Worm (Caenorhabditis elegans) whole organism, L2 larva: ENCODE data around the gene arx-6.
A peak's percentile ranks its signal among the peaks of the same experiment; 100 is the strongest.

ENCODE experiments used
- C34F6.9 ChIP-seq: fragments of 150-350 bp; optimal IDR thresholded peaks from 2 replicates; lab custom pipeline; 2014; ENCODE audit warnings: missing biosample characterization, missing genetic modification characterization
- F13H6.1 ChIP-seq: sonication (generic microtip); optimal IDR thresholded peaks from 2 replicates; lab custom pipeline; 2016; ENCODE audit warnings: missing genetic modification characterization, missing compliant biosample characterization
- R02D3.7 ChIP-seq: fragments of 150-350 bp; optimal IDR thresholded peaks from 2 replicates; lab custom pipeline; 2014; ENCODE audit warnings: missing biosample characterization, missing genetic modification characterization
- Y55F3AM.14 ChIP-seq: fragments of 200-800 bp; sonication (Bioruptor generic); optimal IDR thresholded peaks from 2 replicates; lab custom pipeline; 2018; ENCODE audit warnings: mild to moderate bottlenecking, missing genetic modification characterization, missing compliant biosample characterization
- ZK546.5 ChIP-seq: sonication (generic microtip); optimal IDR thresholded peaks from 2 replicates; lab custom pipeline; 2017; ENCODE audit warnings: missing biosample characterization, missing genetic modification characterization
- alr-1 ChIP-seq: fragments of 150-350 bp; optimal IDR thresholded peaks from 2 replicates; lab custom pipeline; 2014; ENCODE audit warnings: missing biosample characterization, missing genetic modification characterization
- aly-2 ChIP-seq: fragments of 150-350 bp; optimal IDR thresholded peaks from 2 replicates; lab custom pipeline; 2014; ENCODE audit warnings: missing biosample characterization, missing genetic modification characterization
- ama-1 ChIP-seq: fragments of 150-350 bp; optimal IDR thresholded peaks from 2 replicates; lab custom pipeline; 2018; ENCODE audit warnings: inconsistent platforms
- ceh-16 ChIP-seq: fragments of 150-350 bp; optimal IDR thresholded peaks from 2 replicates; lab custom pipeline; 2014; ENCODE audit warnings: missing biosample characterization, missing genetic modification characterization
- ceh-82 ChIP-seq: fragments of 150-350 bp; optimal IDR thresholded peaks from 2 replicates; lab custom pipeline; 2014; ENCODE audit warnings: missing biosample characterization, missing genetic modification characterization
- crh-2 ChIP-seq: sonication (generic microtip); optimal IDR thresholded peaks from 2 replicates; lab custom pipeline; 2017; ENCODE audit warnings: missing biosample characterization, missing genetic modification characterization
- elt-3 ChIP-seq: sonication (generic microtip); optimal IDR thresholded peaks from 2 replicates; lab custom pipeline; 2017; ENCODE audit warnings: missing biosample characterization, missing genetic modification characterization
- fos-1 ChIP-seq: fragments of 150-350 bp; optimal IDR thresholded peaks from 2 replicates; lab custom pipeline; 2014; ENCODE audit warnings: missing biosample characterization, missing genetic modification characterization
- gmeb-1 ChIP-seq: fragments of 150-350 bp; optimal IDR thresholded peaks from 2 replicates; lab custom pipeline; 2014; ENCODE audit warnings: missing biosample characterization, missing genetic modification characterization
- lin-13 ChIP-seq: fragments of 150-350 bp; optimal IDR thresholded peaks from 2 replicates; lab custom pipeline; 2014; ENCODE audit warnings: missing biosample characterization, missing genetic modification reagents, missing genetic modification characterization
- lsy-2 ChIP-seq, 2 experiments: fragments of 150-350 bp in 1 of 2; sonication (generic microtip) in 1 of 2; optimal IDR thresholded peaks; 2 replicates each; lab custom pipeline; 2014 to 2017; ENCODE audit warnings: missing biosample characterization in 2 of 2, missing genetic modification characterization in 2 of 2
- mab-5 ChIP-seq: fragments of 150-350 bp; optimal IDR thresholded peaks from 2 replicates; lab custom pipeline; 2014; ENCODE audit warnings: missing biosample characterization, missing genetic modification characterization
- mdl-1 ChIP-seq, 2 experiments: fragments of 150-350 bp in 1 of 2; sonication (generic microtip) in 1 of 2; optimal IDR thresholded peaks; 2 replicates each; lab custom pipeline; 2017; ENCODE audit warnings: missing biosample characterization in 2 of 2, missing genetic modification characterization in 2 of 2
- nhr-10 ChIP-seq: sonication (generic microtip); optimal IDR thresholded peaks from 2 replicates; lab custom pipeline; 2017; ENCODE audit warnings: missing biosample characterization, missing genetic modification characterization
- nhr-11 ChIP-seq: fragments of 150-350 bp; optimal IDR thresholded peaks from 2 replicates; lab custom pipeline; 2014; ENCODE audit warnings: missing biosample characterization, missing genetic modification characterization
- nhr-12 ChIP-seq: fragments of 150-350 bp; optimal IDR thresholded peaks from 2 replicates; lab custom pipeline; 2014; ENCODE audit warnings: missing biosample characterization, missing genetic modification characterization
- nhr-129 ChIP-seq: fragments of 150-350 bp; optimal IDR thresholded peaks from 2 replicates; lab custom pipeline; 2014; ENCODE audit warnings: missing biosample characterization, missing genetic modification characterization
- nhr-21 ChIP-seq: fragments of 150-350 bp; optimal IDR thresholded peaks from 2 replicates; lab custom pipeline; 2014; ENCODE audit warnings: missing biosample characterization, missing genetic modification characterization
- nhr-23 ChIP-seq: fragments of 150-350 bp; optimal IDR thresholded peaks from 2 replicates; lab custom pipeline; 2014; ENCODE audit warnings: missing biosample characterization, missing genetic modification reagents, missing genetic modification characterization
- nhr-237 ChIP-seq: fragments of 150-350 bp; optimal IDR thresholded peaks from 2 replicates; lab custom pipeline; 2014; ENCODE audit warnings: missing biosample characterization, missing genetic modification characterization
- nhr-25 ChIP-seq: fragments of 150-350 bp; sonication (generic microtip); optimal IDR thresholded peaks from 3 replicates; lab custom pipeline; 2014; ENCODE audit warnings: missing biosample characterization, missing genetic modification characterization
- peb-1 ChIP-seq: fragments of 150-350 bp; optimal IDR thresholded peaks from 2 replicates; lab custom pipeline; 2014; ENCODE audit warnings: missing biosample characterization, missing genetic modification characterization
- skn-1 ChIP-seq: sonication (generic microtip); optimal IDR thresholded peaks from 2 replicates; lab custom pipeline; 2017; ENCODE audit warnings: missing biosample characterization, missing genetic modification characterization
- sma-3 ChIP-seq: sonication (generic microtip); optimal IDR thresholded peaks from 2 replicates; lab custom pipeline; 2016; ENCODE audit warnings: missing genetic modification reagents, missing genetic modification characterization, missing compliant biosample characterization
- sma-9 ChIP-seq, 2 experiments: fragments of 150-350 bp in 1 of 2; sonication (generic microtip) in 1 of 2; optimal IDR thresholded peaks; 2 replicates each; lab custom pipeline; 2014 to 2016; ENCODE audit warnings: missing genetic modification characterization in 2 of 2, mild to moderate bottlenecking in 1 of 2, missing biosample characterization in 1 of 2, missing compliant biosample characterization in 1 of 2, missing genetic modification reagents in 1 of 2, moderate library complexity in 1 of 2
- snpc-4 ChIP-seq: fragments of 150-350 bp; optimal IDR thresholded peaks from 2 replicates; lab custom pipeline; 2014; ENCODE audit warnings: missing biosample characterization, missing genetic modification characterization
- unc-55 ChIP-seq: fragments of 150-350 bp; sonication (generic microtip); optimal IDR thresholded peaks from 3 replicates; lab custom pipeline; 2014; ENCODE audit warnings: missing biosample characterization, missing genetic modification reagents, missing genetic modification characterization
- zag-1 ChIP-seq: fragments of 150-350 bp; optimal IDR thresholded peaks from 2 replicates; lab custom pipeline; 2014; ENCODE audit warnings: missing biosample characterization, missing genetic modification characterization
- ztf-11 ChIP-seq: sonication (generic microtip); optimal IDR thresholded peaks from 2 replicates; lab custom pipeline; 2017; ENCODE audit warnings: missing biosample characterization, missing genetic modification characterization
- ztf-4 ChIP-seq: fragments of 150-350 bp; optimal IDR thresholded peaks from 2 replicates; lab custom pipeline; 2014; ENCODE audit warnings: missing biosample characterization, missing genetic modification characterization

arx-6 gene

DNA sequence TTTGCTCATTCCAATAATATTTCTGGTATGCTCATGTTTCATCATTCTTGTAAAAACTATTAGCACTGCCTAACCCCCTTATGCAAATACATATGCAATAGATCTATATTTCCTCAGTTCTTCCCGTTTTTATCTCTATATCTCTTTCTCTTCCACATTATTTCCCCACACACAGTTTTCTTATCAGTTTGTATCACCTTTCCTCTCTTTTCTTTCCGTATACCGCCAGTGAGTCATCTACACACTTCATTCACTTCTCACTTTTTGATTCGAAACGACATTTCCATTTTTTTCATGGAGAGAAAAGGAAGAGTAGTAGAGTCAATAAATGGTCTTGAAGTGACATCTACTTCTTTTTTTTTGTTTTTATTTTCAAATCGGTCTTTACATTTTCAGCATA is 27.9 kb downstream of the arx-6 start:
- no peak for TF ChIP-seq lsy-2 (tag; optimal IDR thresholded peaks at IDR 0.05; lab: Kevin White, UChicago)
- TF ChIP-seq mdl-1 (tag; optimal IDR thresholded peaks at IDR 0.05; lab: Kevin White, UChicago), result no peak
- TF ChIP-seq gmeb-1 (tag; lab: Kevin White, UChicago), result peak; percentile 20
- peak; percentile 99 for TF ChIP-seq fos-1
- TF ChIP-seq peb-1 (tag; lab: Kevin White, UChicago), result no peak

- no peak for TF ChIP-seq alr-1 (tag; lab: Kevin White, UChicago)
- no peak for TF ChIP-seq ztf-11 (tag; lab: Kevin White, UChicago)
- TF ChIP-seq fos-1, result no peak
These were observed 28.4 kb downstream of the arx-6 start, which contains the start of gene rom-1 for ce11 chrIII:4906896-4907295. TSS of gene rom-1 (plus strand) at chrIII:4907196.

DNA sequence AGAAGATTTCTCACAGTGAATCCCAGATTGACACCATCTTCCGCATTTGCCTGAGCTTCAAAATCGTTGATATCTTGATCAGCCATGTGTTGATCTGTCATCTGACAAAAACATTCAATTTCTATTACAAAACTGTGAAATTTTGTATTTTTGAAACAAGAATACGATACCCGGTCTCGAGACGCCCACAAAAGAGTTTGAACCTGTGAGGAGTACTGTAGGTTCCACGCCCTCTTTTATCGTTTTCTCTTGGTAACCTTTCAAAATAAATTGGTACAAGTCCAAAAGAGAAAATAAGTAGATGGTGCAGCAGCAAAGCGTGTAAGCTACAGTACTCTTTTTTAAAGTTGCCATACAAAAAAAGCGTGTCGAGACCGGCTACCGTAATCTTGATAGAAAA is 31.5 kb downstream of the arx-6 start, which contains the start of gene F26F4.12:
TSS of gene F26F4.12 (minus strand) at position 101 of the 400 bp plus-strand sequence.
- TF ChIP-seq nhr-237 (tag; lab: Kevin White, UChicago), result no peak

DNA sequence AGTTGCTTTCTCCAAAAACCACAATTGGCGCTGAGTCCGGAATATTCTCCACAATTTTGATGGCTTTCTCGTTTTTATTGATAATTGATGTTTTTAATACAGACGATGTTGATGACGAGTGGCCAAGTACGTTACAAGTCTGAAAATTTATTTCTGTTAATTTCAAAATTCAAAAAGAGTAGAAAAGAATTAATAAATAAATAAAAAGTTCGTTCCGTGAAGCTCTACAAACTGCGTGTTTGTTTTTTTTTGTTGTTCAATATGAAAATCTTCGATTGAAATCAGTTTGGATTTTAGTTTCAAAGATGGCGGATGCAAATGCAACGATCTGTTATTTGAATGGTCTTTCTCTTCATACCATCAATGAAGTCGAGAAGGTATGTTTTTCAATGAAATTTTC is 32.5 kb downstream of the arx-6 start, which contains the start of gene F26F4.2:
TSS of gene F26F4.2 (plus strand) at position 301 of the 400 bp plus-strand sequence.
- no peak for TF ChIP-seq lsy-2 (tag; optimal IDR thresholded peaks at IDR 0.05; lab: Kevin White, UChicago)
- TF ChIP-seq F13H6.1, result no peak
- TF ChIP-seq gmeb-1 (tag; lab: Kevin White, UChicago), result no peak
- no peak for TF ChIP-seq zag-1 (tag; lab: Kevin White, UChicago)
- no peak for TF ChIP-seq ceh-16 (tag; lab: Kevin White, UChicago)
- TF ChIP-seq mab-5 (tag; lab: Kevin White, UChicago), result no peak
- no peak for TF ChIP-seq skn-1
- no peak for TF ChIP-seq nhr-21
- TF ChIP-seq R02D3.7 (tag; lab: Kevin White, UChicago), result no peak
- TF ChIP-seq crh-2 (tag; lab: Kevin White, UChicago), result no peak
- TF ChIP-seq sma-9 (GFP tag; optimal IDR thresholded peaks at IDR 0.05; lab: Kevin White, UChicago), result no peak
- no peak for TF ChIP-seq sma-9 (tag; optimal IDR thresholded peaks at IDR 0.05; lab: Kevin White, UChicago)
- TF ChIP-seq ztf-11 (tag; lab: Kevin White, UChicago), result no peak
- no peak for TF ChIP-seq nhr-23 (tag; lab: Kevin White, UChicago)
- TF ChIP-seq nhr-237 (tag; lab: Kevin White, UChicago), result no peak

DNA sequence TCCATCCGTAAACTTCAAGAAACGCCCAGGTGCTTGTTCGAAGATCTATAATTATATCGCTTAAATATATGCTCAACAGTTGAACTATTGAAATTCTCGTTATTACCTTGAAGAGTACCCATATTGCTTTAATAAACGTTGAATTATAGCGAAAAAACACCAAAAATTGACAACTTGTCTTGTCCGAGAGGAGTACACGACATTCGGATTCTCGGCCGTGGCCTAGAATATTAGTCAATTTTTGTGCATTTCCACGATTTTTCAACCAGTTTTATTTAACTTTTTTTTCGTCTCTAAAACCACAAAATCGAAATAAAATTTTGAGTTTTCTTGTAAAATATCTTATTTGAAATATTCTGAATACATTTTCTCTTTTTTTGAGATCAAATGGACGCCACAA is 33.9 kb downstream of the arx-6 start, which contains the start of the genes F26F4.9 and cee-1:
TSS of gene F26F4.9 (minus strand) at position 205 of the 400 bp plus-strand sequence.
TSS of gene cee-1 (plus strand) at position 383 of the 400 bp plus-strand sequence.
- TF ChIP-seq lin-13 (peak; percentile 41), fos-1 (peak; percentile 11), elt-3 (tag; lab: Kevin White, UChicago) (no peak), crh-2 (tag; lab: Kevin White, UChicago) (peak; percentile 66), aly-2 (tag; lab: Kevin White, UChicago) (no peak), R02D3.7 (tag; lab: Kevin White, UChicago) (no peak), ceh-82 (no peak), peb-1 (tag; lab: Kevin White, UChicago) (no peak), unc-55 (GFP tag; lab: Kevin White, UChicago) (peak; percentile 74), nhr-21 (no peak), zag-1 (tag; lab: Kevin White, UChicago) (no peak), snpc-4 (tag; lab: Kevin White, UChicago) (no peak), F13H6.1 (peak; percentile 68), sma-3 (GFP tag; lab: Kevin White, UChicago) (peak; percentile 75), nhr-11 (no peak), nhr-10 (no peak), nhr-129 (tag; lab: Kevin White, UChicago) (no peak), nhr-25 (peak; percentile 44), lsy-2 (tag; optimal IDR thresholded peaks at IDR 0.05; lab: Kevin White, UChicago) (peak; percentile 43 to 73), ama-1 (lab: Kevin White, UChicago) (no peak), ZK546.5 (tag; lab: Kevin White, UChicago) (no peak), Y55F3AM.14 (GFP tag; lab: Kevin White, UChicago) (no peak), ztf-4 (tag; lab: Kevin White, UChicago) (no peak), sma-9 (GFP tag; optimal IDR thresholded peaks at IDR 0.05; lab: Kevin White, UChicago) (peak; percentile 67), sma-9 (tag; optimal IDR thresholded peaks at IDR 0.05; lab: Kevin White, UChicago) (no peak), nhr-12 (tag; lab: Kevin White, UChicago) (no peak), C34F6.9 (tag; lab: Kevin White, UChicago) (peak; percentile 68), nhr-23 (tag; lab: Kevin White, UChicago) (no peak), gmeb-1 (tag; lab: Kevin White, UChicago) (peak; percentile 53)
- TF ChIP-seq, all 48 proteins: peak for 11
